Worm (Caenorhabditis elegans): ENCODE measurements around the gene his-41.
A peak's percentile ranks its signal among the peaks of the same experiment; 100 is the strongest.

Gene his-41

ce11 chrV:9536505-9536904, 8.8 kb upstream of the his-41 start, which contains the start of gene C50F4.4 (continued):
- TF ChIP-seq ahr-1 (tag; optimal IDR thresholded peaks at IDR 0.05) (no peak), K02D7.2 (tag; optimal IDR thresholded peaks at IDR 0.05) (no peak), lim-6 (tag; optimal IDR thresholded peaks at IDR 0.05) (no peak), zip-5 (tag; optimal IDR thresholded peaks at IDR 0.05) (no peak), C38D4.7 (GFP tag; optimal IDR thresholded peaks at IDR 0.05) (no peak), madf-2 (tag; optimal IDR thresholded peaks at IDR 0.05) (no peak), C08G9.2 (tag; optimal IDR thresholded peaks at IDR 0.05) (peak; percentile 73), nfya-1 (tag; optimal IDR thresholded peaks at IDR 0.05) (no peak), ztf-16 (tag; optimal IDR thresholded peaks at IDR 0.05) (no peak), che-1 (tag; optimal IDR thresholded peaks at IDR 0.05) (no peak), syd-9 (tag; optimal IDR thresholded peaks at IDR 0.05) (no peak), ets-4 (tag; optimal IDR thresholded peaks at IDR 0.05) (peak; percentile 47), unc-55 (GFP tag; optimal IDR thresholded peaks at IDR 0.05) (no peak), tbx-2 (tag; optimal IDR thresholded peaks at IDR 0.05) (peak; percentile 51), elt-4 (tag; optimal IDR thresholded peaks at IDR 0.05) (no peak), dve-1 (tag; optimal IDR thresholded peaks at IDR 0.05) (no peak), tbx-7 (tag; optimal IDR thresholded peaks at IDR 0.05) (peak; percentile 23), pax-1 (tag; optimal IDR thresholded peaks at IDR 0.05) (no peak)

- TF ChIP-seq nhr-232 (tag; optimal IDR thresholded peaks at IDR 0.05): no peak
- TF ChIP-seq F13H6.1 (tag; optimal IDR thresholded peaks at IDR 0.05): no peak
- TF ChIP-seq ceh-30 (tag; optimal IDR thresholded peaks at IDR 0.05): no peak
- TF ChIP-seq unc-86 (tag; optimal IDR thresholded peaks at IDR 0.05): no peak
- no peak for TF ChIP-seq hlh-30 (tag; optimal IDR thresholded peaks at IDR 0.05; ENCODE audit: insufficient read depth)
- no peak for TF ChIP-seq hlh-13 (GFP tag; optimal IDR thresholded peaks at IDR 0.05)
- TF ChIP-seq fkh-6 (tag; optimal IDR thresholded peaks at IDR 0.05): no peak
- TF ChIP-seq mec-3 (tag; optimal IDR thresholded peaks at IDR 0.05; ENCODE audit: borderline replicate concordance): no peak
- no peak for TF ChIP-seq tbx-7 (tag; optimal IDR thresholded peaks at IDR 0.05)
- no peak for TF ChIP-seq ceh-19 (GFP tag; optimal IDR thresholded peaks at IDR 0.05)
- no peak for TF ChIP-seq ceh-31 (tag; optimal IDR thresholded peaks at IDR 0.05)
- TF ChIP-seq elt-2 (tag; optimal IDR thresholded peaks at IDR 0.05): no peak
- TF ChIP-seq K02D7.2 (tag; optimal IDR thresholded peaks at IDR 0.05): no peak
- no peak for TF ChIP-seq ceh-24 (tag; optimal IDR thresholded peaks at IDR 0.05)
Measured at ce11 chrV:9539638-9540037, 5.7 kb upstream of the his-41 start, which contains the start of gene C50F4.12. TSS of gene C50F4.12 (minus strand) at chrV:9539738.

DNA sequence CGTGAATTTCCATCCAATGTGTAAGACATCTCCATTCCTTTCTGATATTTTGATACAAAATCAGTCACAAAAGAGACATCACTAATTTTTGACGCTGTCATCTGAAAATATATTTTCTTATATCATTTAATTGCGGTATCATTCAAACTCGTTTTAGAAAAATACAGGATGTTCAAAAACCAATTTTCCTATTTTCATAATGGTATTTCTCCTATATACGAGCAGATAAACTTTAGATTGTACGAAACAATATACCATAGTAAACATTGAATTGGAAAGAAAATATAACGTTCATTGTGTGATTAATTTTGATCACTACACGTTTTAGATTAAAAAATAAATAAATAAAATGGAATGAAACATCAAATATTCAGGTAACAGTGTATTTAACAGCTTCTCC, 3.8 kb upstream of the his-41 start, which contains the start of gene C50F4.16:
Gene C50F4.16 (minus strand): TSS at position 101 of the 400 bp plus-strand sequence.
- TF ChIP-seq mec-3 (tag; optimal IDR thresholded peaks at IDR 0.05; ENCODE audit: borderline replicate concordance): no peak
- no peak for TF ChIP-seq F13H6.1 (tag; optimal IDR thresholded peaks at IDR 0.05)
- TF ChIP-seq ahr-1 (tag; optimal IDR thresholded peaks at IDR 0.05): no peak
- TF ChIP-seq unc-3 (GFP tag; conservative IDR thresholded peaks at IDR 0.05): no peak
- TF ChIP-seq unc-3 (tag; optimal IDR thresholded peaks at IDR 0.05): no peak
- no peak for TF ChIP-seq nhr-232 (tag; optimal IDR thresholded peaks at IDR 0.05)
- no peak for TF ChIP-seq odd-2 (tag; optimal IDR thresholded peaks at IDR 0.05)
- TF ChIP-seq C38D4.7 (GFP tag; optimal IDR thresholded peaks at IDR 0.05): no peak
- TF ChIP-seq rnt-1 (tag; optimal IDR thresholded peaks at IDR 0.05): no peak
- TF ChIP-seq ceh-14 (tag; optimal IDR thresholded peaks at IDR 0.05): no peak
- TF ChIP-seq pha-2 (tag; optimal IDR thresholded peaks at IDR 0.05): no peak
- TF ChIP-seq ceh-31 (tag; optimal IDR thresholded peaks at IDR 0.05): no peak
- TF ChIP-seq tbx-7 (tag; optimal IDR thresholded peaks at IDR 0.05): no peak
- TF ChIP-seq nfya-1 (tag; optimal IDR thresholded peaks at IDR 0.05): no peak
- no peak for TF ChIP-seq zip-5 (tag; optimal IDR thresholded peaks at IDR 0.05)
- TF ChIP-seq hlh-13 (GFP tag; optimal IDR thresholded peaks at IDR 0.05): no peak
- TF ChIP-seq pat-9 (tag; optimal IDR thresholded peaks at IDR 0.05): no peak
- no peak for TF ChIP-seq nhr-11 (tag; optimal IDR thresholded peaks at IDR 0.05)
- no peak for TF ChIP-seq ets-4 (tag; optimal IDR thresholded peaks at IDR 0.05)

Data from whole organism, late embryonic.